Worm (Caenorhabditis elegans): ENCODE data around the gene R05D3.9.

DNA sequence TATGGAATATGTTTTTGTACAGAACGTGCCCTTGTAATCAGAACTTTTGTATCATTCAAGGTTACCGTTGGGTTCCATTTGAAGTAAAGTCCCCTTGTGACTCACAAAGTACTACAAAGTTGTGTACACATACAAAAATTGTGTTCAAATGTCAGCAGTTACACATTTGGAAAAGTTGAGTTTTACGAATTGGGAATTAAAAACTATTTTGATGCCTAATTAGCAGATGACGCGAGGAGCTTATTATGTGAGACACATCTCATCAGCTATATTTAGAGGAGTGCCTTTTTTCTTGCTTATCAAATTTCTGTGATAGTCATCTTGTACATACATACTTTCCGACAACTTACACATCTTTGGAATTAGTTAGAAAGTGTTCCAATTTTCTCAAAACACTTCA is 45.0 kb upstream of the R05D3.9 start:
- no peak for TF ChIP-seq zip-2 (tag; optimal IDR thresholded peaks at IDR 0.05)
- TF ChIP-seq ceh-82 (tag; optimal IDR thresholded peaks at IDR 0.05): no peak
- TF ChIP-seq egl-43 (GFP tag; IDR thresholded peaks at IDR 0.05): no peak
- no peak for TF ChIP-seq zag-1 (tag; optimal IDR thresholded peaks at IDR 0.05)
- TF ChIP-seq nhr-76 (tag; optimal IDR thresholded peaks at IDR 0.05): no peak
